Worm (Caenorhabditis elegans) whole organism, young adult: ENCODE measurements around the gene F46E10.2.

Experiments
- B0019.2 ChIP-seq: fragments of 200-800 bp; sonication (Bioruptor generic); conservative IDR thresholded peaks from 2 replicates; pipeline ENCODE4 v1.3.6; 2022; ENCODE audit warnings: missing genetic modification reagents, missing genetic modification characterization, missing compliant biosample characterization
- B0336.3 ChIP-seq: fragments of 200-800 bp; sonication (Bioruptor generic); IDR thresholded peaks from 2 replicates; pipeline ENCODE4 v1.3.6; 2022; ENCODE audit warnings: missing genetic modification characterization, missing compliant biosample characterization
- F10E7.11 ChIP-seq: sonication (generic microtip); optimal IDR thresholded peaks from 2 replicates; lab custom pipeline; 2017; ENCODE audit warnings: mild to moderate bottlenecking, missing genetic modification characterization, moderate library complexity, missing compliant biosample characterization
- F55B11.4 ChIP-seq: sonication (generic microtip); optimal IDR thresholded peaks from 2 replicates; lab custom pipeline; 2016; ENCODE audit warnings: missing compliant biosample characterization, missing genetic modification characterization, borderline replicate concordance; ENCODE audit not compliant: insufficient read depth
- F57C9.4 ChIP-seq: sonication (generic microtip); optimal IDR thresholded peaks from 2 replicates; lab custom pipeline; 2017; ENCODE audit warnings: mild to moderate bottlenecking, missing genetic modification characterization, missing compliant biosample characterization
- K12H6.12 ChIP-seq: fragments of 200-800 bp; sonication (Bioruptor generic); optimal IDR thresholded peaks from 2 replicates; lab custom pipeline; 2018; ENCODE audit warnings: mild to moderate bottlenecking, missing genetic modification characterization, missing compliant biosample characterization
- Y53F4B.3 ChIP-seq: fragments of 200-800 bp; sonication (Bioruptor generic); IDR thresholded peaks from 2 replicates; pipeline ENCODE4 v1.3.6; 2022; ENCODE audit warnings: missing genetic modification reagents, missing genetic modification characterization, missing compliant biosample characterization
- Y53G8AR.9 ChIP-seq: fragments of 200-800 bp; sonication (Bioruptor generic); conservative IDR thresholded peaks from 2 replicates; pipeline ENCODE4 v1.3.6; 2022; ENCODE audit warnings: missing genetic modification reagents, missing genetic modification characterization, missing compliant biosample characterization
- Y56A3A.18 ChIP-seq: fragments of 200-800 bp; sonication (Bioruptor generic); IDR thresholded peaks from 2 replicates; pipeline ENCODE4 v1.3.6; 2022; ENCODE audit warnings: missing genetic modification reagents, missing genetic modification characterization, missing compliant biosample characterization
- aptf-3 ChIP-seq: fragments of 200-800 bp; sonication (Bioruptor generic); IDR thresholded peaks from 2 replicates; pipeline ENCODE4 v1.3.6; 2022; ENCODE audit warnings: missing genetic modification characterization, missing compliant biosample characterization
- atf-7 ChIP-seq: sonication (generic microtip); optimal IDR thresholded peaks from 2 replicates; lab custom pipeline; 2017; ENCODE audit warnings: mild to moderate bottlenecking, missing genetic modification characterization, missing compliant biosample characterization
- attf-3 ChIP-seq: fragments of 200-800 bp; sonication (Bioruptor generic); conservative IDR thresholded peaks from 2 replicates; pipeline ENCODE4 v1.3.6; 2022; ENCODE audit warnings: missing genetic modification reagents, missing genetic modification characterization, missing compliant biosample characterization
- ccch-3 ChIP-seq: fragments of 200-800 bp; sonication (Bioruptor generic); optimal IDR thresholded peaks from 2 replicates; lab custom pipeline; 2018; ENCODE audit warnings: mild to moderate bottlenecking, missing genetic modification characterization, missing compliant biosample characterization
- cebp-2 ChIP-seq: fragments of 200-800 bp; sonication (Bioruptor generic); IDR thresholded peaks from 2 replicates; pipeline ENCODE4 v1.3.6; 2022; ENCODE audit warnings: missing genetic modification characterization, missing compliant biosample characterization
- ceh-91 ChIP-seq: fragments of 200-800 bp; sonication (Bioruptor generic); IDR thresholded peaks from 2 replicates; pipeline ENCODE4 v1.3.6; 2022; ENCODE audit warnings: missing genetic modification reagents, missing genetic modification characterization, missing compliant biosample characterization
- dox-1 ChIP-seq: fragments of 200-800 bp; sonication (Bioruptor generic); IDR thresholded peaks from 2 replicates; pipeline ENCODE4 v1.3.6; 2022; ENCODE audit warnings: missing genetic modification reagents, missing genetic modification characterization, missing compliant biosample characterization
- dpff-1 ChIP-seq: sonication (generic microtip); optimal IDR thresholded peaks from 2 replicates; lab custom pipeline; 2017; ENCODE audit warnings: mild to moderate bottlenecking, missing genetic modification characterization, missing compliant biosample characterization
- efl-1 ChIP-seq: fragments of 150-350 bp; optimal IDR thresholded peaks from 2 replicates; lab custom pipeline; 2014; ENCODE audit warnings: missing biosample characterization, missing genetic modification reagents, missing genetic modification characterization
- egl-44 ChIP-seq: fragments of 200-800 bp; sonication (Bioruptor generic); IDR thresholded peaks from 2 replicates; pipeline ENCODE4 v1.3.6; 2022; ENCODE audit warnings: missing genetic modification reagents, missing genetic modification characterization, missing compliant biosample characterization
- hmg-1.2 ChIP-seq: fragments of 200-800 bp; sonication (Bioruptor generic); IDR thresholded peaks from 2 replicates; pipeline ENCODE4 v1.3.6; 2022; ENCODE audit warnings: missing genetic modification reagents, missing genetic modification characterization, missing compliant biosample characterization
- hmg-20 ChIP-seq: fragments of 200-800 bp; sonication (Bioruptor generic); IDR thresholded peaks from 2 replicates; pipeline ENCODE4 v1.3.6; 2022; ENCODE audit warnings: missing genetic modification reagents, missing genetic modification characterization, missing compliant biosample characterization
- hsf-1 ChIP-seq: fragments of 200-800 bp; sonication (Bioruptor generic); IDR thresholded peaks from 2 replicates; pipeline ENCODE4 v1.3.6; 2022; ENCODE audit warnings: missing genetic modification reagents, missing genetic modification characterization, missing compliant biosample characterization
- let-607 ChIP-seq, 2 experiments: fragments of 200-800 bp in 1 of 2; sonication (Bioruptor generic) in 1 of 2; sonication (generic microtip) in 1 of 2; optimal IDR thresholded peaks; 2 replicates each; lab custom pipeline; 2016 to 2018; ENCODE audit warnings: mild to moderate bottlenecking in 2 of 2, missing compliant biosample characterization in 2 of 2, missing genetic modification characterization in 2 of 2, moderate library complexity in 2 of 2, missing genotype in 1 of 2
- lin-35 ChIP-seq, 3 experiments: fragments of 150-350 bp in 2 of 3; sonication (generic microtip) in 1 of 3; optimal IDR thresholded peaks; 2 replicates each; lab custom pipeline; 2014 to 2018; ENCODE audit warnings: missing biosample characterization in 3 of 3, missing genetic modification characterization in 3 of 3, missing genetic modification reagents in 3 of 3
- lsl-1 ChIP-seq: fragments of 200-800 bp; sonication (Bioruptor generic); optimal IDR thresholded peaks from 2 replicates; lab custom pipeline; 2018; ENCODE audit warnings: mild to moderate bottlenecking, missing genetic modification characterization, moderate library complexity, missing compliant biosample characterization
- madf-10 ChIP-seq: sonication (generic microtip); optimal IDR thresholded peaks from 2 replicates; lab custom pipeline; 2016; ENCODE audit warnings: mild to moderate bottlenecking, missing genetic modification characterization, missing compliant biosample characterization
- madf-3 ChIP-seq: fragments of 200-800 bp; sonication (Bioruptor generic); IDR thresholded peaks from 2 replicates; pipeline ENCODE4 v1.3.6; 2022; ENCODE audit warnings: missing genetic modification reagents, missing genetic modification characterization, missing compliant biosample characterization
- mel-28 ChIP-seq: sonication (generic microtip); optimal IDR thresholded peaks from 2 replicates; lab custom pipeline; 2016; ENCODE audit warnings: borderline replicate concordance, mild to moderate bottlenecking, missing genetic modification characterization, missing compliant biosample characterization
- mxl-1 ChIP-seq: sonication (generic microtip); optimal IDR thresholded peaks from 2 replicates; lab custom pipeline; 2016; ENCODE audit warnings: missing genetic modification characterization, missing compliant biosample characterization
- nfyb-1 ChIP-seq: fragments of 200-800 bp; sonication (Bioruptor generic); IDR thresholded peaks from 2 replicates; pipeline ENCODE4 v1.3.6; 2022; ENCODE audit warnings: missing genetic modification reagents, missing genetic modification characterization, missing compliant biosample characterization
- nhr-179 ChIP-seq: sonication (generic microtip); optimal IDR thresholded peaks from 2 replicates; lab custom pipeline; 2016; ENCODE audit warnings: mild to moderate bottlenecking, missing genetic modification characterization, missing compliant biosample characterization
- nhr-80 ChIP-seq: sonication (generic microtip); optimal IDR thresholded peaks from 2 replicates; lab custom pipeline; 2016; ENCODE audit warnings: missing genetic modification characterization, missing compliant biosample characterization
- nhr-90 ChIP-seq: sonication (generic microtip); optimal IDR thresholded peaks from 2 replicates; lab custom pipeline; 2016; ENCODE audit warnings: missing genotype, mild to moderate bottlenecking, missing genetic modification characterization, missing compliant biosample characterization
- rec-8 ChIP-seq, 2 experiments: sonication (generic microtip); optimal IDR thresholded peaks; 2 replicates each; lab custom pipeline; 2016; ENCODE audit warnings: mild to moderate bottlenecking in 2 of 2, missing genetic modification characterization in 2 of 2, missing genetic modification reagents in 2 of 2, missing genotype in 2 of 2, missing biosample characterization in 1 of 2, missing compliant biosample characterization in 1 of 2, moderate library complexity in 1 of 2
- rpc-1 ChIP-seq, 2 experiments: fragments of 150-350 bp in 1 of 2; sonication (generic microtip) in 1 of 2; optimal IDR thresholded peaks; 2 replicates each; lab custom pipeline; 2014 to 2018; ENCODE audit warnings: missing biosample characterization in 1 of 2, missing genetic modification characterization in 1 of 2, missing genetic modification reagents in 1 of 2, missing genotype in 1 of 2
- sdz-38 ChIP-seq: sonication (generic microtip); optimal IDR thresholded peaks from 2 replicates; lab custom pipeline; 2016; ENCODE audit warnings: missing genotype, missing genetic modification characterization, missing compliant biosample characterization
- tlf-1 ChIP-seq: fragments of 200-800 bp; sonication (Bioruptor generic); optimal IDR thresholded peaks from 2 replicates; lab custom pipeline; 2018; ENCODE audit warnings: mild to moderate bottlenecking, missing genetic modification characterization, missing compliant biosample characterization

The F46E10.2 gene

DNA sequence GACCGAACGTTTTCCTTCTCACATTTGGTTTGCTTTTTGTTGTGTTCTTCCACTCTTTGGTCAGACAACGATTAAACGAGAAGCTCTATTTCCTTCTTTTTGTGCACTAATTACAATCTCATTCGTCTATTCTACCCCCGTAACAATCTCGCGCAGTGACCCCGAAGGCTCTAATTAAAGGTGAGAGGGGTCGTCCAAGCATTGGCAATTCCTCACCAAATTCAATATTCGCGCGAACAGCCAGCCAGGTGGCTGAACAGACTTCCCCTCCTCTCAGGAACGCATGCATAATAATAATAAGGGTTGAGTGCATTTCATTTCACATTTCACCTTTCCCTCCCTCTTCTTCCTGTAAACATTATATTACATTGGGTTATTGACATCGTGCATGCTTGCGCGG, 35.1 kb upstream of the F46E10.2 start (continued):
- TF ChIP-seq mxl-1 (tag; lab: Kevin White, UChicago) (no peak), nhr-179 (no peak)
- TF ChIP-seq, all 124 proteins: peak for 0

ce11 chrV:6487878-6488277, 32.4 kb upstream of the F46E10.2 start:
- TF ChIP-seq hsf-1 (GFP tag; lab: Robert Waterston, UW): no peak
- TF ChIP-seq ceh-91 (GFP tag; lab: Robert Waterston, UW): no peak
- no peak for TF ChIP-seq ccch-3 (GFP tag; lab: Kevin White, UChicago)
- 0 out of 2 replicates have a peak, but pooled peaks have one; percentile 7 for TF ChIP-seq Y56A3A.18 (GFP tag; lab: Robert Waterston, UW)
- no peak for TF ChIP-seq K12H6.12
- no peak for TF ChIP-seq lin-35 (GFP tag; optimal IDR thresholded peaks at IDR 0.05; lab: Kevin White, UChicago)
- no peak for TF ChIP-seq rpc-1 (optimal IDR thresholded peaks at IDR 0.05; lab: Kevin White, UChicago)
- no peak for TF ChIP-seq rpc-1 (tag; optimal IDR thresholded peaks at IDR 0.05; lab: Kevin White, UChicago)
- no peak for TF ChIP-seq F10E7.11 (tag; lab: Kevin White, UChicago)
- no peak for TF ChIP-seq B0336.3
- no peak for TF ChIP-seq attf-3
- 0 out of 2 replicates have a peak, but pooled peaks have one; percentile 24 for TF ChIP-seq egl-44 (GFP tag; lab: Robert Waterston, UW)
- no peak for TF ChIP-seq sdz-38
- TF ChIP-seq hmg-20 (GFP tag; lab: Robert Waterston, UW): no peak
- TF ChIP-seq mxl-1 (tag; lab: Kevin White, UChicago): no peak
- peak; percentile 10 for TF ChIP-seq atf-7 (tag; lab: Kevin White, UChicago)
- no peak for TF ChIP-seq hmg-1.2 (GFP tag; lab: Robert Waterston, UW)
- peak; percentile 22; the same call in 1 of the 2 replicates for TF ChIP-seq dox-1 (GFP tag; lab: Robert Waterston, UW)
- no peak for TF ChIP-seq F55B11.4 (tag; lab: Kevin White, UChicago)
- no peak for TF ChIP-seq madf-3 (GFP tag; lab: Robert Waterston, UW)
- TF ChIP-seq F57C9.4 (tag; lab: Kevin White, UChicago): no peak
- no peak for TF ChIP-seq efl-1 (GFP tag; lab: Kevin White, UChicago)
- no peak for TF ChIP-seq lsl-1 (GFP tag; lab: Kevin White, UChicago)
- no peak for TF ChIP-seq Y53F4B.3
- TF ChIP-seq dpff-1 (tag; lab: Kevin White, UChicago): no peak
- TF ChIP-seq nhr-80 (tag; lab: Kevin White, UChicago): peak; percentile 6
- TF ChIP-seq nhr-90 (tag; lab: Kevin White, UChicago): peak; percentile 26
- no peak for TF ChIP-seq mel-28 (tag; lab: Kevin White, UChicago)
- peak in 1 of 2 experiments; percentile 48 for TF ChIP-seq let-607 (tag; optimal IDR thresholded peaks at IDR 0.05; lab: Kevin White, UChicago)
- TF ChIP-seq nfyb-1 (GFP tag; lab: Robert Waterston, UW): 0 out of 2 replicates have a peak, but pooled peaks have one; percentile 32
- peak; percentile 14 for TF ChIP-seq madf-10
- TF ChIP-seq cebp-2 (GFP tag; lab: Robert Waterston, UW): 0 out of 2 replicates have a peak, but pooled peaks have one; percentile 30
- no peak for TF ChIP-seq tlf-1
- 0 out of 2 replicates have a peak, but pooled peaks have one; percentile 26 for TF ChIP-seq Y53G8AR.9
- TF ChIP-seq B0019.2 (GFP tag; lab: Robert Waterston, UW): no peak
- no peak for TF ChIP-seq aptf-3 (GFP tag; lab: Robert Waterston, UW)

DNA sequence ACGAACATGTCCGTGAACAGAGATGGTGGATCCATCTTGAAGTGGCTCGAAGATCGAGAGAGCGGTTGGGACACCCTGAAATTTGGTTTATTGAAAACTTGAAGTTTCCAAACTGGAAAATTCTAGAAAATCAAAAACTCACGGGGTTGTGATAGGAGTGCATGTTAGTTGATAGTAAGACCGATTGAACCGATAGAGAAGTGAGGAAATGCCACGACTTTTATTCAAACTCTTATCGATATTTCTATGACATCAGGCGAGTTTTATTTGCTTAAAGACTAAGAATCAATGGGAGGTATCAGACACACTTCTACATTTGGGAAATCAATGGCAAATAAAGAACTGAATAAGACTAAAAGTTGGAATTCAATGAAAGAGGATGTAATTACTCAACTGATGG, 31.4 kb upstream of the F46E10.2 start, which contains the start of gene lec-10:
Gene lec-10 (minus strand): TSS at position 272 of the 400 bp plus-strand sequence.
- TF ChIP-seq nhr-179 (no peak), dox-1 (GFP tag; lab: Robert Waterston, UW) (0 out of 2 replicates have a peak, but pooled peaks have one; percentile 4), nhr-80 (tag; lab: Kevin White, UChicago) (peak; percentile 84), atf-7 (tag; lab: Kevin White, UChicago) (peak; percentile 55), hsf-1 (GFP tag; lab: Robert Waterston, UW) (peak; percentile 60; the same call in 1 of the 2 replicates), rec-8 (tag; optimal IDR thresholded peaks at IDR 0.05; lab: Kevin White, UChicago) (no peak)
